Worm (Caenorhabditis elegans) whole organism, L4 larva: ENCODE data around the gene H12D21.10.

Source experiments
- D1046.2 ChIP-seq: fragments of 200-800 bp; sonication (Bioruptor generic); IDR thresholded peaks from 2 replicates; pipeline ENCODE4 v1.3.6; 2022; ENCODE audit warnings: missing genetic modification characterization, missing compliant biosample characterization
- F10B5.3 ChIP-seq: sonication (generic microtip); optimal IDR thresholded peaks from 2 replicates; lab custom pipeline; 2016; ENCODE audit warnings: mild to moderate bottlenecking, missing genetic modification characterization, missing compliant biosample characterization
- F37D6.2 ChIP-seq: sonication (generic microtip); optimal IDR thresholded peaks from 2 replicates; lab custom pipeline; 2016; ENCODE audit warnings: mild to moderate bottlenecking, missing genetic modification characterization, missing compliant biosample characterization
- F49E8.2 ChIP-seq: sonication (generic microtip); optimal IDR thresholded peaks from 2 replicates; lab custom pipeline; 2016; ENCODE audit warnings: missing compliant biosample characterization, mild to moderate bottlenecking, missing genetic modification characterization, borderline replicate concordance
- T20F7.1 ChIP-seq: fragments of 200-800 bp; sonication (Bioruptor generic); optimal IDR thresholded peaks from 2 replicates; lab custom pipeline; 2018; ENCODE audit warnings: mild to moderate bottlenecking, missing genetic modification characterization, missing compliant biosample characterization
- Y105C5A.15 ChIP-seq: fragments of 200-800 bp; sonication (Bioruptor generic); IDR thresholded peaks from 2 replicates; pipeline ENCODE4 v1.3.6; 2022; ENCODE audit warnings: missing genetic modification characterization, missing compliant biosample characterization
- ama-1 ChIP-seq: fragments of 150-350 bp; optimal IDR thresholded peaks from 2 replicates; lab custom pipeline; 2014; ENCODE audit warnings: inconsistent platforms, mixed read lengths
- attf-4 ChIP-seq: sonication (generic microtip); optimal IDR thresholded peaks from 3 replicates; lab custom pipeline; 2017; ENCODE audit warnings: missing biosample characterization, missing genetic modification characterization
- ceh-28 ChIP-seq: fragments of 150-350 bp; optimal IDR thresholded peaks from 2 replicates; lab custom pipeline; 2014; ENCODE audit warnings: missing biosample characterization, missing genetic modification reagents, missing genetic modification characterization
- ceh-62 ChIP-seq: sonication (generic microtip); optimal IDR thresholded peaks from 2 replicates; lab custom pipeline; 2017; ENCODE audit warnings: missing biosample characterization, missing genetic modification characterization
- daf-19 ChIP-seq: fragments of 200-800 bp; sonication (Bioruptor generic); conservative IDR thresholded peaks from 2 replicates; pipeline ENCODE4 v1.3.6; 2022; ENCODE audit warnings: missing genetic modification characterization, missing compliant biosample characterization
- dpl-1 ChIP-seq: fragments of 150-350 bp; optimal IDR thresholded peaks from 2 replicates; lab custom pipeline; 2014; ENCODE audit warnings: missing biosample characterization, missing genetic modification reagents, missing genetic modification characterization
- duxl-1 ChIP-seq: sonication (generic microtip); optimal IDR thresholded peaks from 2 replicates; lab custom pipeline; 2016; ENCODE audit warnings: mild to moderate bottlenecking, missing genetic modification characterization, moderate library complexity, missing compliant biosample characterization; ENCODE audit not compliant: poor library complexity
- egl-43 ChIP-seq: fragments of 200-800 bp; sonication (Bioruptor generic); IDR thresholded peaks from 2 replicates; pipeline ENCODE4 v1.3.6; 2022; ENCODE audit warnings: missing genetic modification reagents, missing genetic modification characterization, missing compliant biosample characterization
- fkh-10 ChIP-seq: fragments of 150-350 bp; optimal IDR thresholded peaks from 2 replicates; lab custom pipeline; 2014; ENCODE audit warnings: missing biosample characterization, missing genetic modification reagents, missing genetic modification characterization
- hlh-11 ChIP-seq: fragments of 200-800 bp; sonication (Bioruptor generic); optimal IDR thresholded peaks from 2 replicates; lab custom pipeline; 2018; ENCODE audit warnings: mild to moderate bottlenecking, missing genetic modification characterization, missing compliant biosample characterization
- hlh-30 ChIP-seq: sonication (generic microtip); optimal IDR thresholded peaks from 2 replicates; lab custom pipeline; 2017; ENCODE audit warnings: antibody characterized with exemption, mild to moderate bottlenecking, missing genetic modification characterization, missing compliant biosample characterization; ENCODE audit not compliant: insufficient read depth
- hmg-1.1 ChIP-seq: fragments of 200-800 bp; sonication (Bioruptor generic); IDR thresholded peaks from 2 replicates; pipeline ENCODE4 v1.3.6; 2022; ENCODE audit warnings: missing genetic modification reagents, missing genetic modification characterization, missing compliant biosample characterization
- jun-1 ChIP-seq: fragments of 150-350 bp; optimal IDR thresholded peaks from 2 replicates; lab custom pipeline; 2014; ENCODE audit warnings: missing biosample characterization, missing genetic modification reagents, missing genetic modification characterization
- lin-13 ChIP-seq: fragments of 150-350 bp; optimal IDR thresholded peaks from 2 replicates; lab custom pipeline; 2014; ENCODE audit warnings: missing biosample characterization, missing genetic modification reagents, missing genetic modification characterization
- lin-15B ChIP-seq: fragments of 150-350 bp; sonication (generic microtip); optimal IDR thresholded peaks from 3 replicates; lab custom pipeline; 2014; ENCODE audit warnings: missing biosample characterization, missing genetic modification characterization
- lin-29 ChIP-seq: fragments of 200-800 bp; sonication (Bioruptor generic); IDR thresholded peaks from 2 replicates; pipeline ENCODE4 v1.3.6; 2022; ENCODE audit warnings: missing genetic modification reagents, missing genetic modification characterization, missing compliant biosample characterization
- lir-3 ChIP-seq: sonication (generic microtip); optimal IDR thresholded peaks from 2 replicates; lab custom pipeline; 2016; ENCODE audit warnings: mild to moderate bottlenecking, missing genetic modification characterization, missing compliant biosample characterization
- lsy-2 ChIP-seq, 2 experiments: fragments of 150-350 bp in 1 of 2; sonication (generic microtip) in 1 of 2; optimal IDR thresholded peaks; 2 replicates each; lab custom pipeline; 2014 to 2017; ENCODE audit warnings: missing biosample characterization in 2 of 2, missing genetic modification characterization in 2 of 2
- mdt-29 ChIP-seq: fragments of 200-800 bp; sonication (Bioruptor generic); IDR thresholded peaks from 2 replicates; pipeline ENCODE4 v1.3.6; 2022; ENCODE audit warnings: missing genetic modification reagents, missing genetic modification characterization, missing compliant biosample characterization
- mes-2 ChIP-seq: sonication (generic microtip); optimal IDR thresholded peaks from 2 replicates; lab custom pipeline; 2016; ENCODE audit warnings: missing genotype, mild to moderate bottlenecking, missing genetic modification characterization, missing compliant biosample characterization; ENCODE audit not compliant: poor library complexity, severe bottlenecking
- mxl-3 ChIP-seq: fragments of 200-800 bp; sonication (Bioruptor generic); optimal IDR thresholded peaks from 2 replicates; lab custom pipeline; 2018; ENCODE audit warnings: mild to moderate bottlenecking, missing genetic modification characterization, missing compliant biosample characterization
- nhr-111 ChIP-seq: fragments of 200-800 bp; sonication (Bioruptor generic); optimal IDR thresholded peaks from 2 replicates; lab custom pipeline; 2018; ENCODE audit warnings: mild to moderate bottlenecking, missing genetic modification characterization, missing compliant biosample characterization
- nhr-237 ChIP-seq: sonication (generic microtip); optimal IDR thresholded peaks from 2 replicates; lab custom pipeline; 2017; ENCODE audit warnings: missing biosample characterization, missing genetic modification characterization
- nhr-25 ChIP-seq: sonication (generic microtip); optimal IDR thresholded peaks from 2 replicates; lab custom pipeline; 2017; ENCODE audit warnings: missing genetic modification characterization, mild to moderate bottlenecking, missing compliant biosample characterization, antibody characterized with exemption, moderate library complexity, borderline replicate concordance; ENCODE audit not compliant: insufficient read depth
- nhr-28 ChIP-seq: fragments of 150-350 bp; optimal IDR thresholded peaks from 2 replicates; lab custom pipeline; 2014; ENCODE audit warnings: missing biosample characterization, missing genetic modification characterization
- nhr-41 ChIP-seq: fragments of 200-800 bp; sonication (Bioruptor generic); IDR thresholded peaks from 2 replicates; pipeline ENCODE4 v1.3.6; 2022; ENCODE audit warnings: missing genetic modification reagents, missing genetic modification characterization, missing compliant biosample characterization
- nhr-42 ChIP-seq: fragments of 200-800 bp; sonication (Bioruptor generic); IDR thresholded peaks from 2 replicates; pipeline ENCODE4 v1.3.6; 2022; ENCODE audit warnings: missing genetic modification characterization, missing compliant biosample characterization
- nhr-48 ChIP-seq: sonication (generic microtip); optimal IDR thresholded peaks from 2 replicates; lab custom pipeline; 2016; ENCODE audit warnings: mild to moderate bottlenecking, missing genetic modification characterization, missing compliant biosample characterization
- nhr-6 ChIP-seq: fragments of 150-350 bp; optimal IDR thresholded peaks from 2 replicates; lab custom pipeline; 2014; ENCODE audit warnings: missing biosample characterization, missing genetic modification characterization
- pha-4 ChIP-seq, 2 experiments: fragments of 150-350 bp in 1 of 2; fragments of 200-800 bp in 1 of 2; sonication (Bioruptor generic) in 1 of 2; IDR thresholded peaks in 1 of 2; optimal IDR thresholded peaks in 1 of 2; 2 replicates each; pipeline versions ENCODE4 v1.3.6 to Lab custom; 2014 to 2022; ENCODE audit warnings: missing genetic modification characterization in 2 of 2, missing genetic modification reagents in 2 of 2, missing biosample characterization in 1 of 2, missing compliant biosample characterization in 1 of 2
- php-3 ChIP-seq: fragments of 200-800 bp; sonication (Bioruptor generic); IDR thresholded peaks from 2 replicates; pipeline ENCODE4 v1.3.6; 2022; ENCODE audit warnings: missing genetic modification reagents, missing genetic modification characterization, missing compliant biosample characterization
- saeg-2 ChIP-seq: fragments of 200-800 bp; sonication (Bioruptor generic); IDR thresholded peaks from 2 replicates; pipeline ENCODE4 v1.3.6; 2022; ENCODE audit warnings: missing genetic modification reagents, missing genetic modification characterization, missing compliant biosample characterization
- set-16 ChIP-seq: fragments of 200-800 bp; sonication (Bioruptor generic); IDR thresholded peaks from 2 replicates; pipeline ENCODE4 v1.3.6; 2022; ENCODE audit warnings: missing genetic modification reagents, missing genetic modification characterization, missing compliant biosample characterization
- skn-1 ChIP-seq: fragments of 150-350 bp; optimal IDR thresholded peaks from 2 replicates; lab custom pipeline; 2014; ENCODE audit warnings: missing biosample characterization, missing genetic modification characterization
- snpc-1.2 ChIP-seq: fragments of 200-800 bp; sonication (Bioruptor generic); IDR thresholded peaks from 2 replicates; pipeline ENCODE4 v1.3.6; 2022; ENCODE audit warnings: missing genetic modification reagents, missing genetic modification characterization, missing compliant biosample characterization
- spr-1 ChIP-seq: sonication (generic microtip); optimal IDR thresholded peaks from 2 replicates; lab custom pipeline; 2016; ENCODE audit warnings: mild to moderate bottlenecking, missing genetic modification characterization, missing compliant biosample characterization
- tag-97 ChIP-seq: fragments of 200-800 bp; sonication (Bioruptor generic); IDR thresholded peaks from 2 replicates; pipeline ENCODE4 v1.3.6; 2022; ENCODE audit warnings: missing genetic modification characterization, missing compliant biosample characterization
- unc-130 ChIP-seq: sonication (generic microtip); optimal IDR thresholded peaks from 2 replicates; lab custom pipeline; 2016; ENCODE audit warnings: missing genetic modification reagents, missing genetic modification characterization, missing compliant biosample characterization
- unc-39 ChIP-seq: sonication (generic microtip); optimal IDR thresholded peaks from 2 replicates; lab custom pipeline; 2017; ENCODE audit warnings: missing biosample characterization, missing genetic modification characterization
- unc-62 ChIP-seq, 3 experiments: fragments of 150-350 bp in 1 of 3; sonication (generic microtip); optimal IDR thresholded peaks in 2 of 3; peaks in 1 of 3; 1 replicate in 1 of 3; 2 replicates in 2 of 3; lab custom pipeline; 2014 to 2017; ENCODE audit warnings: missing biosample characterization in 3 of 3, missing genetic modification characterization in 3 of 3, missing genetic modification reagents in 3 of 3, missing genotype in 1 of 3
- vab-7 ChIP-seq: fragments of 200-800 bp; sonication (Bioruptor generic); IDR thresholded peaks from 2 replicates; pipeline ENCODE4 v1.3.6; 2022; ENCODE audit warnings: missing genetic modification reagents, missing genetic modification characterization, missing compliant biosample characterization
- zfp-2 ChIP-seq: sonication (generic microtip); optimal IDR thresholded peaks from 2 replicates; lab custom pipeline; 2016; ENCODE audit warnings: mild to moderate bottlenecking, missing genetic modification characterization, missing compliant biosample characterization
- zip-11 ChIP-seq: fragments of 200-800 bp; sonication (Bioruptor generic); IDR thresholded peaks from 2 replicates; pipeline ENCODE4 v1.3.6; 2022; ENCODE audit warnings: missing genetic modification characterization, missing compliant biosample characterization
- zip-2 ChIP-seq: fragments of 150-350 bp; optimal IDR thresholded peaks from 2 replicates; lab custom pipeline; 2014; ENCODE audit warnings: missing biosample characterization, missing genetic modification characterization

The H12D21.10 gene

ce11 chrV:14855626-14856025, 44.0 kb upstream of the H12D21.10 start (continued):
- TF ChIP-seq zfp-2, result no peak
- TF ChIP-seq hmg-1.1 (GFP tag; lab: Robert Waterston, UW), result peak; percentile 58; the same call in 1 of the 2 replicates
- TF ChIP-seq pha-4 (GFP tag; IDR thresholded peaks at IDR 0.05; lab: Robert Waterston, UW), result peak; percentile 71; the same call in 1 of the 2 replicates
- no peak for TF ChIP-seq pha-4 (tag; optimal IDR thresholded peaks at IDR 0.05; lab: Kevin White, UChicago)
- no peak for TF ChIP-seq jun-1 (tag; lab: Kevin White, UChicago)
- TF ChIP-seq nhr-48 (tag; lab: Kevin White, UChicago), result peak; percentile 15
- TF ChIP-seq set-16 (GFP tag; lab: Robert Waterston, UW), result no peak; the same call in 1 of the 2 replicates
- no peak for TF ChIP-seq fkh-10 (GFP tag; lab: Kevin White, UChicago)
- TF ChIP-seq nhr-28, result peak; percentile 8
- TF ChIP-seq duxl-1 (tag; lab: Kevin White, UChicago), result peak; percentile 48
- TF ChIP-seq unc-39 (tag; lab: Kevin White, UChicago), result no peak
- no peak for TF ChIP-seq saeg-2
- no peak for TF ChIP-seq zip-11 (GFP tag; lab: Robert Waterston, UW)
- TF ChIP-seq nhr-25 (tag; lab: Kevin White, UChicago), result no peak
- no peak for TF ChIP-seq nhr-111 (GFP tag; lab: Kevin White, UChicago)
- TF ChIP-seq dpl-1 (GFP tag; lab: Kevin White, UChicago), result no peak
- no peak for TF ChIP-seq F49E8.2
- no peak for TF ChIP-seq unc-130
- TF ChIP-seq hlh-30 (tag; lab: Kevin White, UChicago), result no peak
- no peak for TF ChIP-seq attf-4 (tag; lab: Kevin White, UChicago)
- TF ChIP-seq mdt-29, result no peak
- TF ChIP-seq lin-29 (GFP tag; lab: Robert Waterston, UW), result peak; percentile 48; the same call in 1 of the 2 replicates
- peak; percentile 70; the same call in 1 of the 2 replicates for TF ChIP-seq D1046.2 (GFP tag; lab: Robert Waterston, UW)
- no peak for TF ChIP-seq lir-3 (tag; lab: Kevin White, UChicago)
- no peak for TF ChIP-seq skn-1 (tag; lab: Kevin White, UChicago)
- peak; percentile 48; the same call in 1 of the 2 replicates for TF ChIP-seq vab-7
- TF ChIP-seq F37D6.2 (tag; lab: Kevin White, UChicago), result no peak
- no peak for TF ChIP-seq lin-15B (tag; lab: Kevin White, UChicago)
- no peak for TF ChIP-seq nhr-41 (GFP tag; lab: Robert Waterston, UW)
- no peak for TF ChIP-seq T20F7.1 (GFP tag; lab: Kevin White, UChicago)
- no peak for TF ChIP-seq nhr-6
- TF ChIP-seq ama-1 (lab: Kevin White, UChicago), result no peak
- TF ChIP-seq ceh-28 (tag; lab: Kevin White, UChicago), result no peak
- no peak for TF ChIP-seq lsy-2 (tag; optimal IDR thresholded peaks at IDR 0.05; lab: Kevin White, UChicago)
- TF ChIP-seq mxl-3 (GFP tag; lab: Kevin White, UChicago), result peak; percentile 14
- peak; percentile 55; the same call in 1 of the 2 replicates for TF ChIP-seq daf-19 (GFP tag; lab: Robert Waterston, UW)
- no peak for TF ChIP-seq hlh-11
- TF ChIP-seq mes-2 (tag; lab: Kevin White, UChicago), result no peak
- TF ChIP-seq Y105C5A.15 (GFP tag; lab: Robert Waterston, UW), result no peak
- no peak for TF ChIP-seq nhr-237
- TF ChIP-seq php-3, result no peak
- TF ChIP-seq lin-13 (GFP tag; lab: Kevin White, UChicago), result no peak
- no peak for TF ChIP-seq tag-97 (GFP tag; lab: Robert Waterston, UW)
- no peak for TF ChIP-seq ceh-62 (tag; lab: Kevin White, UChicago)
- no peak for TF ChIP-seq F10B5.3
- TF ChIP-seq unc-62 (GFP tag; optimal IDR thresholded peaks at IDR 0.05 in 1 of 2; lab: Kevin White, UChicago), result no peak
- no peak for TF ChIP-seq unc-62 (tag; optimal IDR thresholded peaks at IDR 0.05; lab: Kevin White, UChicago)
- no peak for TF ChIP-seq snpc-1.2
- no peak for TF ChIP-seq nhr-42 (GFP tag; lab: Robert Waterston, UW)
- no peak; the same call in none of the 2 replicates for TF ChIP-seq egl-43 (GFP tag; lab: Robert Waterston, UW)
- TF ChIP-seq zip-2, result no peak
- TF ChIP-seq spr-1, result no peak
